Fruit fly (Drosophila melanogaster) whole organism, embryonic: ENCODE data around the gene Pisd.

Experiments used
- Abd-B ChIP-seq: fragments of 200-800 bp; sonication (Bioruptor generic); optimal IDR thresholded peaks from 2 replicates; lab custom pipeline; 2018; ENCODE audit warnings: missing biosample characterization, mild to moderate bottlenecking, missing genetic modification characterization, moderate library complexity
- BEAF-32 ChIP-seq: fragments of 200-800 bp; sonication (Bioruptor generic); optimal IDR thresholded peaks from 3 replicates; lab custom pipeline; 2017; ENCODE audit warnings: missing biosample characterization, missing genetic modification characterization, mild to moderate bottlenecking, moderate library complexity, missing genetic modification reagents
- CG10959 ChIP-seq: fragments of 200-800 bp; sonication (Bioruptor generic); IDR thresholded peaks from 2 replicates; pipeline ENCODE4 v1.3.6; 2022; ENCODE audit warnings: missing biosample characterization, missing genetic modification characterization
- CG12219 ChIP-seq: fragments of 200-800 bp; sonication (Bioruptor generic); optimal IDR thresholded peaks from 3 replicates; lab custom pipeline; 2018; ENCODE audit warnings: missing biosample characterization, mild to moderate bottlenecking, missing genetic modification characterization
- CG13123 ChIP-seq: fragments of 200-800 bp; sonication (Bioruptor generic); optimal IDR thresholded peaks from 2 replicates; lab custom pipeline; 2016; ENCODE audit warnings: missing biosample characterization, missing genetic modification characterization
- CG13775 ChIP-seq: fragments of 200-800 bp; sonication (Bioruptor generic); optimal IDR thresholded peaks from 3 replicates; lab custom pipeline; 2017; ENCODE audit warnings: missing biosample characterization, mild to moderate bottlenecking, missing genetic modification characterization
- CG15479 ChIP-seq: fragments of 200-800 bp; sonication (Bioruptor generic); optimal IDR thresholded peaks from 3 replicates; lab custom pipeline; 2019; ENCODE audit warnings: missing biosample characterization, mild to moderate bottlenecking, missing genetic modification characterization, moderate library complexity
- CG15514 ChIP-seq: fragments of 200-800 bp; sonication (Bioruptor generic); optimal IDR thresholded peaks from 3 replicates; lab custom pipeline; 2017; ENCODE audit warnings: missing biosample characterization, missing genetic modification characterization, mild to moderate bottlenecking, moderate library complexity, missing genetic modification reagents
- CG17568 ChIP-seq: fragments of 200-800 bp; sonication (Bioruptor generic); optimal IDR thresholded peaks from 2 replicates; lab custom pipeline; 2018; ENCODE audit warnings: missing biosample characterization, mild to moderate bottlenecking, missing genetic modification characterization, moderate library complexity
- CG2202 ChIP-seq: fragments of 200-800 bp; sonication (Bioruptor generic); optimal IDR thresholded peaks from 2 replicates; lab custom pipeline; 2018; ENCODE audit warnings: missing biosample characterization, mild to moderate bottlenecking, missing genetic modification characterization
- CG2889 ChIP-seq: fragments of 200-800 bp; sonication (Bioruptor generic); IDR thresholded peaks from 3 replicates; pipeline ENCODE4 v1.3.6; 2022; ENCODE audit warnings: missing biosample characterization, missing genetic modification characterization
- CG30020 ChIP-seq: fragments of 200-800 bp; optimal IDR thresholded peaks from 2 replicates; lab custom pipeline; 2019; ENCODE audit warnings: missing biosample characterization, mild to moderate bottlenecking, missing genetic modification characterization, moderate library complexity
- CG30431 ChIP-seq: fragments of 200-800 bp; sonication (Bioruptor generic); optimal IDR thresholded peaks from 2 replicates; lab custom pipeline; 2017; ENCODE audit warnings: missing biosample characterization, missing genetic modification characterization
- CG31388 ChIP-seq: fragments of 200-800 bp; sonication (Bioruptor generic); optimal IDR thresholded peaks from 2 replicates; lab custom pipeline; 2016; ENCODE audit warnings: missing biosample characterization, missing genetic modification characterization
- CG33213 ChIP-seq: fragments of 200-800 bp; sonication (Bioruptor generic); optimal IDR thresholded peaks from 3 replicates; lab custom pipeline; 2016; ENCODE audit warnings: missing biosample characterization, missing genetic modification characterization
- CG3838 ChIP-seq: fragments of 200-800 bp; sonication (Bioruptor generic); optimal IDR thresholded peaks from 3 replicates; lab custom pipeline; 2016; ENCODE audit warnings: missing biosample characterization, missing genetic modification characterization
- CG3847 ChIP-seq: fragments of 200-800 bp; sonication (Bioruptor generic); IDR thresholded peaks from 2 replicates; pipeline ENCODE4 v1.3.6; 2022; ENCODE audit warnings: missing biosample characterization, missing genetic modification characterization
- CG4424 ChIP-seq: fragments of 200-800 bp; sonication (Bioruptor generic); optimal IDR thresholded peaks from 3 replicates; lab custom pipeline; 2016; ENCODE audit warnings: missing biosample characterization, missing genetic modification characterization
- CG9437 ChIP-seq: fragments of 200-800 bp; sonication (Bioruptor generic); optimal IDR thresholded peaks from 2 replicates; lab custom pipeline; 2018; ENCODE audit warnings: missing biosample characterization, mild to moderate bottlenecking, missing genetic modification characterization
- CG9932 ChIP-seq: fragments of 200-800 bp; sonication (Bioruptor generic); IDR thresholded peaks from 2 replicates; pipeline ENCODE4 v1.3.6; 2022; ENCODE audit warnings: missing biosample characterization, missing genetic modification characterization
- Hr51 ChIP-seq, 2 experiments: fragments of 200-800 bp; sonication (Bioruptor generic); optimal IDR thresholded peaks; 2 replicates in 1 of 2; 3 replicates in 1 of 2; lab custom pipeline; 2016 to 2018; ENCODE audit warnings: missing biosample characterization in 2 of 2, missing genetic modification characterization in 2 of 2, mild to moderate bottlenecking in 1 of 2, moderate library complexity in 1 of 2
- Oli ChIP-seq: fragments of 200-800 bp; sonication (Bioruptor generic); optimal IDR thresholded peaks from 2 replicates; lab custom pipeline; 2018; ENCODE audit warnings: missing biosample characterization, mild to moderate bottlenecking, missing genetic modification characterization, moderate library complexity
- Ptx1 ChIP-seq: fragments of 200-800 bp; sonication (Bioruptor generic); IDR thresholded peaks from 2 replicates; pipeline ENCODE4 v1.3.6; 2022; ENCODE audit warnings: missing biosample characterization, missing genetic modification characterization
- Side ChIP-seq: fragments of 200-800 bp; sonication (Bioruptor generic); optimal IDR thresholded peaks from 2 replicates; lab custom pipeline; 2016; ENCODE audit warnings: missing biosample characterization, missing genetic modification characterization
- Sin3A ChIP-seq: fragments of >200 bp; optimal IDR thresholded peaks from 2 replicates; lab custom pipeline; 2018
- Sox102F ChIP-seq: fragments of 200-800 bp; sonication (Bioruptor generic); optimal IDR thresholded peaks from 2 replicates; lab custom pipeline; 2018; ENCODE audit warnings: missing biosample characterization, mild to moderate bottlenecking, missing genetic modification characterization, moderate library complexity
- abd-A ChIP-seq: fragments of 200-800 bp; sonication (Bioruptor generic); optimal IDR thresholded peaks from 3 replicates; lab custom pipeline; 2019; ENCODE audit warnings: missing biosample characterization, mild to moderate bottlenecking, missing genetic modification characterization, moderate library complexity
- ac ChIP-seq: fragments of 200-800 bp; sonication (Bioruptor generic); optimal IDR thresholded peaks from 3 replicates; lab custom pipeline; 2017; ENCODE audit warnings: missing biosample characterization, mild to moderate bottlenecking, missing genetic modification characterization
- ase ChIP-seq: fragments of 200-800 bp; sonication (Bioruptor generic); IDR thresholded peaks from 3 replicates; pipeline ENCODE4 v1.3.6; 2022; ENCODE audit warnings: missing biosample characterization, missing genetic modification characterization
- br ChIP-seq: fragments of >200 bp; optimal IDR thresholded peaks from 2 replicates; lab custom pipeline; 2017
- cas ChIP-seq: fragments of 200-800 bp; sonication (Bioruptor generic); IDR thresholded peaks from 2 replicates; pipeline ENCODE4 v1.3.6; 2022; ENCODE audit warnings: missing biosample characterization, missing genetic modification characterization
- chinmo ChIP-seq: fragments of 200-800 bp; sonication (Bioruptor generic); IDR thresholded peaks from 4 replicates; pipeline ENCODE4 v1.3.6; 2022; ENCODE audit warnings: missing biosample characterization, missing genetic modification characterization; ENCODE audit not compliant: partially characterized antibody
- cwo ChIP-seq: fragments of 200-800 bp; sonication (Bioruptor generic); optimal IDR thresholded peaks from 3 replicates; lab custom pipeline; 2017; ENCODE audit warnings: missing biosample characterization, missing genetic modification characterization, mild to moderate bottlenecking, moderate library complexity, missing genetic modification reagents
- dmrt99B ChIP-seq: fragments of 200-800 bp; sonication (Bioruptor generic); optimal IDR thresholded peaks from 2 replicates; lab custom pipeline; 2018; ENCODE audit warnings: missing biosample characterization, mild to moderate bottlenecking, missing genetic modification characterization, moderate library complexity
- emc ChIP-seq: fragments of 200-800 bp; sonication (Bioruptor generic); optimal IDR thresholded peaks from 2 replicates; lab custom pipeline; 2016; ENCODE audit warnings: missing biosample characterization, missing genetic modification characterization
- esg ChIP-seq: fragments of 200-800 bp; sonication (Bioruptor generic); conservative IDR thresholded peaks from 2 replicates; pipeline ENCODE4 v1.3.6; 2022; ENCODE audit warnings: missing biosample characterization, missing genetic modification characterization
- exex ChIP-seq: fragments of 200-800 bp; sonication (Bioruptor generic); optimal IDR thresholded peaks from 4 replicates; lab custom pipeline; 2018; ENCODE audit warnings: missing biosample characterization, mild to moderate bottlenecking, missing genetic modification characterization, moderate library complexity
- fu2 ChIP-seq: fragments of 200-800 bp; sonication (Bioruptor generic); optimal IDR thresholded peaks from 2 replicates; lab custom pipeline; 2016; ENCODE audit warnings: missing biosample characterization, missing genetic modification characterization
- gem ChIP-seq: fragments of 200-800 bp; sonication (Bioruptor generic); optimal IDR thresholded peaks from 2 replicates; lab custom pipeline; 2019; ENCODE audit warnings: missing biosample characterization, mild to moderate bottlenecking, missing genetic modification characterization, moderate library complexity
- h ChIP-seq: fragments of >200 bp; optimal IDR thresholded peaks from 2 replicates; lab custom pipeline; 2017
- jing ChIP-seq: fragments of 200-800 bp; sonication (Bioruptor generic); optimal IDR thresholded peaks from 2 replicates; lab custom pipeline; 2018; ENCODE audit warnings: missing biosample characterization, mild to moderate bottlenecking, missing genetic modification characterization
- lbe ChIP-seq: fragments of 200-800 bp; sonication (Bioruptor generic); optimal IDR thresholded peaks from 2 replicates; lab custom pipeline; 2016; ENCODE audit warnings: missing biosample characterization, mild to moderate bottlenecking, missing genetic modification characterization
- oc ChIP-seq: fragments of 200-800 bp; sonication (Bioruptor generic); optimal IDR thresholded peaks from 2 replicates; lab custom pipeline; 2018; ENCODE audit warnings: missing biosample characterization, mild to moderate bottlenecking, missing genetic modification characterization, moderate library complexity
- org-1 ChIP-seq: fragments of 200-800 bp; sonication (Bioruptor generic); optimal IDR thresholded peaks from 2 replicates; lab custom pipeline; 2017; ENCODE audit warnings: missing biosample characterization, missing genetic modification characterization
- otp ChIP-seq: fragments of 200-800 bp; sonication (Bioruptor generic); IDR thresholded peaks from 3 replicates; pipeline ENCODE4, ENCODE4 v1.3.6; 2022; ENCODE audit warnings: missing biosample characterization, missing genetic modification characterization
- pita ChIP-seq: fragments of 200-800 bp; sonication (Bioruptor generic); optimal IDR thresholded peaks from 2 replicates; lab custom pipeline; 2017; ENCODE audit warnings: missing biosample characterization, mild to moderate bottlenecking, missing genetic modification characterization
- schlank ChIP-seq: fragments of 200-800 bp; sonication (Bioruptor generic); optimal IDR thresholded peaks from 2 replicates; lab custom pipeline; 2018; ENCODE audit warnings: missing biosample characterization, mild to moderate bottlenecking, missing genetic modification characterization
- sna ChIP-seq: fragments of 200-800 bp; sonication (Bioruptor generic); IDR thresholded peaks from 2 replicates; pipeline ENCODE4 v1.3.6; 2022; ENCODE audit warnings: missing biosample characterization, missing genetic modification characterization; ENCODE audit not compliant: partially characterized antibody
- sob ChIP-seq: fragments of 200-800 bp; sonication (Bioruptor generic); IDR thresholded peaks from 2 replicates; pipeline ENCODE4 v1.3.6; 2022; ENCODE audit warnings: missing biosample characterization, missing genetic modification characterization
- sug ChIP-seq: fragments of 200-800 bp; optimal IDR thresholded peaks from 2 replicates; lab custom pipeline; 2019; ENCODE audit warnings: missing biosample characterization, mild to moderate bottlenecking, missing genetic modification characterization, moderate library complexity

Gene Pisd

DNA sequence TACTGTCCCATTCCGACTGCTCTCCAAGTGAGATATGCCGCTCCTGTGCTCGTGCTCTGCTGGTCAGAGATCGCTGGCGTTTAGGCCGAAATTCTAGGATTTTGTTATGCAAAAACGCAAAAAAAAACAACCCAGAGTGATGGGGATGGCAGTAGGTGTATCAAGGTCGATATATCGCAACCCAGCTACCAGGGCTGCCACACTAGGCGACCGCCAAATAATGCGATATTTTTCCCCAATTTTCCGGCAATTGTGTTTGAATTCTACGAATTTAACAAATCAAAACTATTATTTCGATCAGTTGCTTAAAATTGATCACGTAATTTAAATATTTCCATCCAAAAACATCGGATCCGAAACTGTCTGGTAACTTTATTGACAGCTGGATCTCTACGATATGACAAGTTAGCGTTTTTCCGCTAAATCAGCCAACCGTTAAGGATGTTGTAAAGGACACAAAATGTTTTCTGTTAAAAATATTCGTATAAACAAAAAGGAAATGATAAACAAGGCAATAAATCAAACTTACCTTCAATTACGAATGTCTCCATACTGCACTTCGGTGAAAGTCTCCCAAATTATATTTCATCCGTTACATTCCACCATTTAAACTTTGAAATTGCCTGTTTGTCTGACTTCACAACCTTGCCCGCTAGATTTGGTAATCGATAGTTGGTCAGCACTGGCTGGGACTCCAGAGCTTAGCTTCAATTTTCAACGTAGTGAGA lies 12.9 kb upstream of the Pisd start, which contains the start of gene spas (continued):
- TF ChIP-seq Ptx1 (GFP tag; lab: Robert Waterston, UW) (peak; percentile 81), emc (peak; percentile 44), org-1 (peak; percentile 2), CG9437 (peak; percentile 67), ase (GFP tag; lab: Robert Waterston, UW) (peak; percentile 53; the same call in 1 of the 3 replicates), CG31388 (GFP tag; lab: Kevin White, UChicago) (no peak), esg (GFP tag; lab: Robert Waterston, UW) (peak; percentile 70), CG2889 (GFP tag; lab: Robert Waterston, UW) (0 out of 3 replicates have a peak, but pooled peaks have one; percentile 49), ac (GFP tag; lab: Kevin White, UChicago) (no peak), cwo (GFP tag; lab: Kevin White, UChicago) (no peak), CG13123 (GFP tag; lab: Kevin White, UChicago) (peak; percentile 52), CG9932 (GFP tag; lab: Robert Waterston, UW) (peak; percentile 91), sna (GFP tag; lab: Robert Waterston, UW) (peak; percentile 96), exex (tag; lab: Kevin White, UChicago) (peak; percentile 0), gem (tag; lab: Kevin White, UChicago) (peak; percentile 80), sug (tag; lab: Kevin White, UChicago) (peak; percentile 58), br (lab: Kevin White, UChicago) (no peak), CG3838 (peak; percentile 41), CG12219 (GFP tag; lab: Kevin White, UChicago) (peak; percentile 11), fu2 (GFP tag; lab: Kevin White, UChicago) (peak; percentile 76), otp (GFP tag; lab: Robert Waterston, UW) (0 out of 3 replicates have a peak, but pooled peaks have one; percentile 23), Oli (tag; lab: Kevin White, UChicago) (peak; percentile 26), CG4424 (peak; percentile 49), Abd-B (GFP tag; lab: Kevin White, UChicago) (peak; percentile 68), Side (GFP tag; lab: Kevin White, UChicago) (peak; percentile 40), CG30431 (peak; percentile 61), oc (tag; lab: Kevin White, UChicago) (peak; percentile 26), CG2202 (tag; lab: Kevin White, UChicago) (peak; percentile 3), Hr51 (GFP tag; optimal IDR thresholded peaks at IDR 0.05; lab: Kevin White, UChicago) (peak in 1 of 2 experiments; percentile 59), lbe (GFP tag; lab: Kevin White, UChicago) (no peak), cas (no peak), dmrt99B (tag; lab: Kevin White, UChicago) (no peak), schlank (peak; percentile 22), sob (GFP tag; lab: Robert Waterston, UW) (peak; percentile 80), CG10959 (GFP tag; lab: Robert Waterston, UW) (peak; percentile 61), pita (GFP tag; lab: Kevin White, UChicago) (no peak), CG30020 (tag; lab: Kevin White, UChicago) (peak; percentile 65), BEAF-32 (GFP tag; lab: Kevin White, UChicago) (peak; percentile 96), chinmo (GFP tag; lab: Robert Waterston, UW) (0 out of 4 replicates have a peak, but pooled peaks have one; percentile 68), CG13775 (GFP tag; lab: Kevin White, UChicago) (peak; percentile 87), Sin3A (lab: Kevin White, UChicago) (peak; percentile 95), CG3847 (GFP tag; lab: Robert Waterston, UW) (peak; percentile 82), CG33213 (GFP tag; lab: Kevin White, UChicago) (peak; percentile 5), Sox102F (no peak), jing (GFP tag; lab: Kevin White, UChicago) (no peak), CG15479 (GFP tag; lab: Kevin White, UChicago) (no peak), abd-A (tag; lab: Kevin White, UChicago) (no peak), CG17568 (GFP tag; lab: Kevin White, UChicago) (no peak), CG15514 (GFP tag; lab: Kevin White, UChicago) (peak; percentile 49), h (lab: Kevin White, UChicago) (no peak)
